Worm (Caenorhabditis elegans) whole organism, L2 larva: ENCODE results near the gene F28H6.8.
A peak's percentile ranks its signal among the peaks of the same experiment; 100 is the strongest.

Experiments
- lsy-2 ChIP-seq, 2 experiments: fragments of 150-350 bp in 1 of 2; sonication (generic microtip) in 1 of 2; optimal IDR thresholded peaks; 2 replicates each; lab custom pipeline; 2014 to 2017; ENCODE audit warnings: missing biosample characterization in 2 of 2, missing genetic modification characterization in 2 of 2
- nhr-77 ChIP-seq: fragments of 150-350 bp; optimal IDR thresholded peaks from 2 replicates; lab custom pipeline; 2014; ENCODE audit warnings: missing biosample characterization, missing genetic modification characterization
- zag-1 ChIP-seq: fragments of 150-350 bp; optimal IDR thresholded peaks from 2 replicates; lab custom pipeline; 2014; ENCODE audit warnings: missing biosample characterization, missing genetic modification characterization

DNA sequence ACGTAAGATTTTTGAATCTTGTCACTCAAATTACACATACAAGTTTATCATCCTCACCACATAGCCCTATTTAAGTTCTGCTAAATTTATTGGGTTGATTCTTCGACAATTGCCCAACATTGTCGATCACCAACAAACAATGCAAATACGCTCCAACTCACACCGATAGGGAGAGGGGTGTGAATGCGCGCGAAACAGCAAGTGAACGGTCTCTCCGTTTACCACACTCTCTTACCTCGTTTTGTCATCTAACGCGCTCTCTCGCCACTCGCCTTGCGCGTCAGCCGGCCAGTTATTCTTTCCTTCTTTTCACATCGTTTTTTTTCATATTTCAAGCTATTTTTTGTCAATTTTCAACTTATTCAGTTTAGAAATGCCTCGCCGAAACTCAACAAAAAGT is 32.2 kb downstream of the F28H6.8 start, which contains the start of gene F16B12.6:
- TF ChIP-seq zag-1 (tag; lab: Kevin White, UChicago) (no peak), lsy-2 (tag; optimal IDR thresholded peaks at IDR 0.05; lab: Kevin White, UChicago) (peak; percentile 38 to 84), nhr-77 (tag; lab: Kevin White, UChicago) (no peak)
